Worm (Caenorhabditis elegans) whole organism, L4/young adult: ENCODE results near the gene F25H9.2.

ENCODE experiments used
- W03F9.2 ChIP-seq: fragments of 150-350 bp; optimal IDR thresholded peaks from 2 replicates; lab custom pipeline; 2014; ENCODE audit warnings: missing biosample characterization, missing genetic modification characterization
- dao-5 ChIP-seq: sonication (generic microtip); optimal IDR thresholded peaks from 2 replicates; lab custom pipeline; 2016; ENCODE audit warnings: missing genotype, missing genetic modification characterization, moderate library complexity, missing compliant biosample characterization
- him-1 ChIP-seq: sonication (generic microtip); optimal IDR thresholded peaks from 2 replicates; lab custom pipeline; 2016; ENCODE audit warnings: missing genotype, missing genetic modification reagents, missing genetic modification characterization, missing compliant biosample characterization

DNA sequence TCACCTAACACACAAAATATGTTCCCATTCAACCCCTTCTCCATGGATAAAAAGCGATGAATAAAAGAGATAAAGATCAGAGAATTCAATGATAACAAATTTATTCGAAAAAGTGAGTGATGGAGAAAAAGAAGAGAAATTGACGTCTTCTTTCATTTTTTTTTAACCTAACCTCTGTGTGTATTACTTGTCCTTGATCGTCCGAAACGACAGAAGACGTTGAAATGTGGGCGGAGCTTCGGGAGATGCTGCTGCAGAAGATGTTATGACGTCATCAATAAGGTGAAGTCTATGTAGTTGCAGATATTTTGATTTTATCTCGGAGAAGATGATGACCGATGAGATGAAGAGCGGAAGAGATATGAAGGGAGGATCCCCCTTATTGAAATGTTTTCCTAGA, 31.9 kb downstream of the F25H9.2 start, which contains the start of gene T10G3.3:
- no peak for TF ChIP-seq him-1 (tag; lab: Kevin White, UChicago)
- no peak for TF ChIP-seq W03F9.2 (tag; lab: Kevin White, UChicago)
- no peak for TF ChIP-seq dao-5
